Worm (Caenorhabditis elegans) whole organism, L4 larva: ENCODE data around the gene F55D10.4.

Experiments
- F49E8.2 ChIP-seq: sonication (generic microtip); optimal IDR thresholded peaks from 2 replicates; lab custom pipeline; 2016; ENCODE audit warnings: missing compliant biosample characterization, mild to moderate bottlenecking, missing genetic modification characterization, borderline replicate concordance
- attf-4 ChIP-seq: sonication (generic microtip); optimal IDR thresholded peaks from 3 replicates; lab custom pipeline; 2017; ENCODE audit warnings: missing biosample characterization, missing genetic modification characterization
- daf-8 ChIP-seq: fragments of 200-800 bp; sonication (Bioruptor generic); IDR thresholded peaks from 2 replicates; pipeline ENCODE4 v1.3.6; 2022; ENCODE audit warnings: missing genetic modification characterization, missing compliant biosample characterization
- dpl-1 ChIP-seq: fragments of 150-350 bp; optimal IDR thresholded peaks from 2 replicates; lab custom pipeline; 2014; ENCODE audit warnings: missing biosample characterization, missing genetic modification reagents, missing genetic modification characterization
- nhr-11 ChIP-seq: fragments of 150-350 bp; optimal IDR thresholded peaks from 2 replicates; lab custom pipeline; 2014; ENCODE audit warnings: missing biosample characterization, missing genetic modification characterization
- nhr-237 ChIP-seq: sonication (generic microtip); optimal IDR thresholded peaks from 2 replicates; lab custom pipeline; 2017; ENCODE audit warnings: missing biosample characterization, missing genetic modification characterization
- nhr-25 ChIP-seq: sonication (generic microtip); optimal IDR thresholded peaks from 2 replicates; lab custom pipeline; 2017; ENCODE audit warnings: missing genetic modification characterization, mild to moderate bottlenecking, missing compliant biosample characterization, antibody characterized with exemption, moderate library complexity, borderline replicate concordance; ENCODE audit not compliant: insufficient read depth
- nhr-28 ChIP-seq: fragments of 150-350 bp; optimal IDR thresholded peaks from 2 replicates; lab custom pipeline; 2014; ENCODE audit warnings: missing biosample characterization, missing genetic modification characterization
- snpc-4 ChIP-seq: fragments of 150-350 bp; optimal IDR thresholded peaks from 2 replicates; lab custom pipeline; 2014; ENCODE audit warnings: missing biosample characterization, missing genetic modification characterization
- zfp-3 ChIP-seq: fragments of 200-800 bp; sonication (Bioruptor generic); conservative IDR thresholded peaks from 2 replicates; pipeline ENCODE4 v1.3.6; 2022; ENCODE audit warnings: missing genetic modification reagents, missing genetic modification characterization, missing compliant biosample characterization
- ztf-11 ChIP-seq: fragments of 150-350 bp; optimal IDR thresholded peaks from 2 replicates; lab custom pipeline; 2014; ENCODE audit warnings: missing biosample characterization, missing genetic modification characterization

ce11 chrX:4700083-4700482 lies 20.4 kb downstream of the F55D10.4 start:
- no peak for TF ChIP-seq nhr-11
- TF ChIP-seq nhr-25 (tag; lab: Kevin White, UChicago): no peak
- TF ChIP-seq snpc-4: no peak
- no peak for TF ChIP-seq dpl-1
- no peak for TF ChIP-seq daf-8 (GFP tag; lab: Robert Waterston, UW)
- TF ChIP-seq nhr-28 (tag; lab: Kevin White, UChicago): peak; percentile 69
- no peak for TF ChIP-seq nhr-237 (tag; lab: Kevin White, UChicago)
- TF ChIP-seq F49E8.2 (tag; lab: Kevin White, UChicago): no peak
- no peak for TF ChIP-seq zfp-3
- no peak for TF ChIP-seq ztf-11 (tag; lab: Kevin White, UChicago)
- no peak for TF ChIP-seq attf-4 (tag; lab: Kevin White, UChicago)
